Worm (Caenorhabditis elegans): ENCODE data around the gene Y54F10AM.15.

- TF ChIP-seq him-1 (tag; optimal IDR thresholded peaks at IDR 0.05), result peak; percentile 49
- no peak for TF ChIP-seq W03F9.2 (tag; optimal IDR thresholded peaks at IDR 0.05)
- no peak for TF ChIP-seq dao-5 (tag; optimal IDR thresholded peaks at IDR 0.05)
These were observed 6.6 kb upstream of the Y54F10AM.15 start for ce11 chrIII:2535122-2535521.
